Fruit fly (Drosophila melanogaster): ENCODE results near the gene CG32686.

dm6 chrX:10386183-10386582, 11.1 kb upstream of the CG32686 start:
- TF ChIP-seq h (optimal IDR thresholded peaks at IDR 0.05): no peak
- TF ChIP-seq Myc (optimal IDR thresholded peaks at IDR 0.05): no peak
- TF ChIP-seq ttk (optimal IDR thresholded peaks at IDR 0.05): no peak
- no peak for TF ChIP-seq psq (optimal IDR thresholded peaks at IDR 0.05)
- no peak for TF ChIP-seq insv (optimal IDR thresholded peaks at IDR 0.05)
